Fruit fly (Drosophila melanogaster): Measurements from ENCODE around the gene y.

- TF ChIP-seq Myc (optimal IDR thresholded peaks at IDR 0.05) (no peak), Sin3A (optimal IDR thresholded peaks at IDR 0.05) (no peak), insv (optimal IDR thresholded peaks at IDR 0.05) (no peak), h (optimal IDR thresholded peaks at IDR 0.05) (no peak)
Measured at dm6 chrX:364006-364405, 7.7 kb downstream of the y start.
